Worm (Caenorhabditis elegans) whole organism, late embryonic: Measurements from ENCODE around the gene C08B6.11.

ENCODE experiments used
- C08G9.2 ChIP-seq: sonication (generic microtip); optimal IDR thresholded peaks from 2 replicates; lab custom pipeline; 2016; ENCODE audit warnings: mild to moderate bottlenecking, missing genetic modification characterization, moderate library complexity, missing compliant biosample characterization
- F13H6.1 ChIP-seq: sonication (generic microtip); optimal IDR thresholded peaks from 2 replicates; lab custom pipeline; 2016; ENCODE audit warnings: missing genetic modification characterization, missing compliant biosample characterization
- K02D7.2 ChIP-seq: sonication (generic microtip); optimal IDR thresholded peaks from 2 replicates; lab custom pipeline; 2017; ENCODE audit warnings: mild to moderate bottlenecking, missing genetic modification characterization, missing compliant biosample characterization
- T23F11.4 ChIP-seq: fragments of 200-800 bp; sonication (Bioruptor generic); optimal IDR thresholded peaks from 2 replicates; lab custom pipeline; 2018; ENCODE audit warnings: mild to moderate bottlenecking, missing genetic modification characterization, missing compliant biosample characterization
- ahr-1 ChIP-seq: sonication (generic microtip); optimal IDR thresholded peaks from 2 replicates; lab custom pipeline; 2016; ENCODE audit warnings: missing genetic modification characterization, missing compliant biosample characterization
- ceh-14 ChIP-seq: sonication (generic microtip); optimal IDR thresholded peaks from 2 replicates; lab custom pipeline; 2016; ENCODE audit warnings: missing genotype, missing genetic modification characterization, missing compliant biosample characterization
- ceh-19 ChIP-seq: fragments of 200-800 bp; sonication (Bioruptor generic); optimal IDR thresholded peaks from 2 replicates; lab custom pipeline; 2018; ENCODE audit warnings: mild to moderate bottlenecking, missing genetic modification characterization, missing compliant biosample characterization
- ceh-24 ChIP-seq: sonication (generic microtip); optimal IDR thresholded peaks from 2 replicates; lab custom pipeline; 2016; ENCODE audit warnings: mild to moderate bottlenecking, missing genetic modification characterization, missing compliant biosample characterization
- ceh-31 ChIP-seq: sonication (generic microtip); optimal IDR thresholded peaks from 2 replicates; lab custom pipeline; 2016; ENCODE audit warnings: missing genetic modification characterization, missing compliant biosample characterization
- ceh-34 ChIP-seq: sonication (generic microtip); optimal IDR thresholded peaks from 2 replicates; lab custom pipeline; 2016; ENCODE audit warnings: mild to moderate bottlenecking, missing genetic modification characterization, missing compliant biosample characterization
- ceh-6 ChIP-seq: fragments of 200-800 bp; sonication (Bioruptor generic); optimal IDR thresholded peaks from 2 replicates; lab custom pipeline; 2018; ENCODE audit warnings: mild to moderate bottlenecking, missing genetic modification characterization, missing compliant biosample characterization
- ceh-9 ChIP-seq: sonication (generic microtip); optimal IDR thresholded peaks from 2 replicates; lab custom pipeline; 2016; ENCODE audit warnings: mild to moderate bottlenecking, missing genetic modification characterization, inconsistent platforms, missing compliant biosample characterization
- dmd-4 ChIP-seq: sonication (generic microtip); optimal IDR thresholded peaks from 2 replicates; lab custom pipeline; 2016; ENCODE audit warnings: borderline replicate concordance, missing genetic modification characterization, missing compliant biosample characterization
- dve-1 ChIP-seq: sonication (generic microtip); optimal IDR thresholded peaks from 2 replicates; lab custom pipeline; 2017; ENCODE audit warnings: antibody characterized with exemption, mild to moderate bottlenecking, missing genetic modification characterization, missing compliant biosample characterization
- elt-4 ChIP-seq: sonication (generic microtip); optimal IDR thresholded peaks from 2 replicates; lab custom pipeline; 2016; ENCODE audit warnings: missing genetic modification characterization, missing compliant biosample characterization
- eyg-1 ChIP-seq: sonication (generic microtip); optimal IDR thresholded peaks from 2 replicates; lab custom pipeline; 2016; ENCODE audit warnings: missing genotype, missing genetic modification characterization, missing compliant biosample characterization
- fax-1 ChIP-seq: sonication (generic microtip); optimal IDR thresholded peaks from 2 replicates; lab custom pipeline; 2016; ENCODE audit warnings: missing genotype, missing genetic modification characterization, missing compliant biosample characterization
- fkh-6 ChIP-seq: sonication (generic microtip); optimal IDR thresholded peaks from 2 replicates; lab custom pipeline; 2016; ENCODE audit warnings: missing genetic modification characterization, missing compliant biosample characterization
- hlh-13 ChIP-seq: fragments of 200-800 bp; sonication (Bioruptor generic); optimal IDR thresholded peaks from 2 replicates; lab custom pipeline; 2018; ENCODE audit warnings: mild to moderate bottlenecking, missing genetic modification characterization, missing compliant biosample characterization
- hlh-30 ChIP-seq: sonication (generic microtip); optimal IDR thresholded peaks from 2 replicates; lab custom pipeline; 2017; ENCODE audit warnings: antibody characterized with exemption, missing genetic modification characterization, missing compliant biosample characterization; ENCODE audit not compliant: insufficient read depth
- hlh-6 ChIP-seq: sonication (generic microtip); optimal IDR thresholded peaks from 2 replicates; lab custom pipeline; 2016; ENCODE audit warnings: missing genotype, missing genetic modification characterization, missing compliant biosample characterization
- hlh-8 ChIP-seq: sonication (generic microtip); optimal IDR thresholded peaks from 2 replicates; lab custom pipeline; 2016; ENCODE audit warnings: missing genotype, missing genetic modification characterization, missing compliant biosample characterization
- lin-11 ChIP-seq: fragments of 200-800 bp; sonication (Bioruptor generic); optimal IDR thresholded peaks from 2 replicates; lab custom pipeline; 2018; ENCODE audit warnings: mild to moderate bottlenecking, missing genetic modification characterization, missing compliant biosample characterization
- madf-2 ChIP-seq: sonication (generic microtip); optimal IDR thresholded peaks from 2 replicates; lab custom pipeline; 2017; ENCODE audit warnings: missing genetic modification characterization, missing compliant biosample characterization
- mec-3 ChIP-seq: sonication (generic microtip); optimal IDR thresholded peaks from 2 replicates; lab custom pipeline; 2016; ENCODE audit warnings: borderline replicate concordance, missing genetic modification characterization, missing compliant biosample characterization
- nfya-1 ChIP-seq: sonication (generic microtip); optimal IDR thresholded peaks from 2 replicates; lab custom pipeline; 2017; ENCODE audit warnings: missing genetic modification characterization, mild to moderate bottlenecking, missing compliant biosample characterization, antibody characterized with exemption, moderate library complexity
- npax-4 ChIP-seq: sonication (generic microtip); optimal IDR thresholded peaks from 2 replicates; lab custom pipeline; 2016; ENCODE audit warnings: missing genetic modification characterization, missing compliant biosample characterization
- odd-2 ChIP-seq: sonication (generic microtip); optimal IDR thresholded peaks from 2 replicates; lab custom pipeline; 2017; ENCODE audit warnings: antibody characterized with exemption, mild to moderate bottlenecking, missing genetic modification characterization, missing compliant biosample characterization
- pag-3 ChIP-seq: sonication (generic microtip); optimal IDR thresholded peaks from 2 replicates; lab custom pipeline; 2016; ENCODE audit warnings: missing compliant biosample characterization, missing genetic modification characterization, borderline replicate concordance
- pat-9 ChIP-seq: fragments of 200-800 bp; sonication (Bioruptor generic); optimal IDR thresholded peaks from 2 replicates; lab custom pipeline; 2018; ENCODE audit warnings: mild to moderate bottlenecking, missing genetic modification characterization, moderate library complexity, missing compliant biosample characterization
- pqm-1 ChIP-seq: sonication (generic microtip); optimal IDR thresholded peaks from 2 replicates; lab custom pipeline; 2016; ENCODE audit warnings: missing genetic modification characterization, missing compliant biosample characterization
- pros-1 ChIP-seq: fragments of 150-350 bp; optimal IDR thresholded peaks from 2 replicates; lab custom pipeline; 2014; ENCODE audit warnings: missing biosample characterization, missing genetic modification reagents, missing genetic modification characterization
- ref-2 ChIP-seq: sonication (generic microtip); optimal IDR thresholded peaks from 2 replicates; lab custom pipeline; 2016; ENCODE audit warnings: missing genetic modification characterization, missing compliant biosample characterization
- rnt-1 ChIP-seq: sonication (generic microtip); optimal IDR thresholded peaks from 2 replicates; lab custom pipeline; 2016; ENCODE audit warnings: missing genetic modification characterization, missing compliant biosample characterization
- sox-2 ChIP-seq: fragments of 200-800 bp; sonication (Bioruptor generic); IDR thresholded peaks from 2 replicates; pipeline ENCODE4 v1.3.6; 2022; ENCODE audit warnings: missing genetic modification reagents, missing genetic modification characterization, missing compliant biosample characterization
- ttx-3 ChIP-seq: sonication (generic microtip); optimal IDR thresholded peaks from 2 replicates; lab custom pipeline; 2016; ENCODE audit warnings: missing genetic modification reagents, missing genetic modification characterization, missing compliant biosample characterization
- unc-55 ChIP-seq: sonication (generic microtip); optimal IDR thresholded peaks from 2 replicates; lab custom pipeline; 2017; ENCODE audit warnings: missing biosample characterization, missing genetic modification reagents, missing genetic modification characterization

Gene C08B6.11

ce11 chrV:10149728-10150127 is 42.3 kb downstream of the C08B6.11 start, which contains the start of gene srsx-27:
srsx-27 (plus strand) TSS chrV:10150028.
- TF ChIP-seq hlh-13 (GFP tag; lab: Kevin White, UChicago) (no peak), ahr-1 (no peak), ceh-14 (no peak), dmd-4 (tag; lab: Kevin White, UChicago) (no peak), npax-4 (tag; lab: Kevin White, UChicago) (no peak), ttx-3 (tag; lab: Kevin White, UChicago) (no peak), fax-1 (tag; lab: Kevin White, UChicago) (no peak), eyg-1 (tag; lab: Kevin White, UChicago) (no peak), ref-2 (tag; lab: Kevin White, UChicago) (no peak), odd-2 (tag; lab: Kevin White, UChicago) (no peak), nfya-1 (tag; lab: Kevin White, UChicago) (no peak), dve-1 (no peak), unc-55 (GFP tag; lab: Kevin White, UChicago) (no peak)
- TF ChIP-seq, all 69 proteins: peak for 0

ce11 chrV:10152278-10152677 is 44.9 kb downstream of the C08B6.11 start, which contains the start of gene srsx-28:
srsx-28 (plus strand) TSS chrV:10152578.
- no peak for TF ChIP-seq eyg-1 (tag; lab: Kevin White, UChicago)
- TF ChIP-seq C08G9.2 (tag; lab: Kevin White, UChicago) = no peak

ce11 chrV:10153076-10153475 is 45.7 kb downstream of the C08B6.11 start:
- no peak for TF ChIP-seq madf-2 (tag; lab: Kevin White, UChicago)
- no peak for TF ChIP-seq pqm-1 (tag; lab: Kevin White, UChicago)
- TF ChIP-seq hlh-6 (tag; lab: Kevin White, UChicago) = no peak

ce11 chrV:10154698-10155097 is 47.3 kb downstream of the C08B6.11 start, which contains the start of gene srsx-29:
srsx-29 (plus strand) TSS chrV:10154998.
- TF ChIP-seq unc-55 (GFP tag; lab: Kevin White, UChicago) (no peak), hlh-8 (tag; lab: Kevin White, UChicago) (no peak), ceh-34 (tag; lab: Kevin White, UChicago) (no peak), K02D7.2 (tag; lab: Kevin White, UChicago) (no peak), T23F11.4 (GFP tag; lab: Kevin White, UChicago) (no peak), fax-1 (tag; lab: Kevin White, UChicago) (no peak), hlh-6 (tag; lab: Kevin White, UChicago) (no peak), ceh-14 (no peak), ceh-9 (tag; lab: Kevin White, UChicago) (no peak), elt-4 (tag; lab: Kevin White, UChicago) (no peak), pat-9 (tag; lab: Kevin White, UChicago) (no peak), lin-11 (tag; lab: Kevin White, UChicago) (no peak), ceh-19 (GFP tag; lab: Kevin White, UChicago) (no peak), rnt-1 (no peak), pros-1 (tag; lab: Kevin White, UChicago) (no peak), mec-3 (tag; lab: Kevin White, UChicago) (no peak), fkh-6 (tag; lab: Kevin White, UChicago) (no peak), hlh-30 (no peak), sox-2 (GFP tag; lab: Robert Waterston, UW) (no peak)

- TF ChIP-seq dmd-4 (tag; lab: Kevin White, UChicago) (no peak), npax-4 (tag; lab: Kevin White, UChicago) (no peak), ceh-31 (tag; lab: Kevin White, UChicago) (no peak), ceh-6 (GFP tag; lab: Kevin White, UChicago) (no peak), ceh-24 (tag; lab: Kevin White, UChicago) (no peak), F13H6.1 (no peak), elt-4 (tag; lab: Kevin White, UChicago) (no peak), sox-2 (GFP tag; lab: Robert Waterston, UW) (no peak), hlh-8 (tag; lab: Kevin White, UChicago) (no peak), pag-3 (tag; lab: Kevin White, UChicago) (no peak)
Measured at ce11 chrV:10158528-10158927, 51.1 kb downstream of the C08B6.11 start, which contains the start of gene srsx-30. srsx-30 (plus strand) TSS chrV:10158828.
